Worm (Caenorhabditis elegans) whole organism, L3 larva: ENCODE data around the gene F59A1.16.

ENCODE experiments used
- elt-1 ChIP-seq: fragments of 150-350 bp; optimal IDR thresholded peaks from 2 replicates; lab custom pipeline; 2014; ENCODE audit warnings: missing biosample characterization, missing genetic modification characterization
- eor-1 ChIP-seq, 2 experiments: fragments of 150-350 bp; optimal IDR thresholded peaks; 2 replicates each; lab custom pipeline; 2014 to 2018; ENCODE audit warnings: missing biosample characterization in 2 of 2, missing genetic modification characterization in 2 of 2
- lin-39 ChIP-seq: fragments of 150-350 bp; optimal IDR thresholded peaks from 2 replicates; lab custom pipeline; 2018; ENCODE audit warnings: missing biosample characterization, missing genetic modification reagents, missing genetic modification characterization
- nhr-28 ChIP-seq: fragments of 150-350 bp; optimal IDR thresholded peaks from 2 replicates; lab custom pipeline; 2014; ENCODE audit warnings: missing biosample characterization, missing genetic modification characterization
- nhr-77 ChIP-seq: fragments of 150-350 bp; optimal IDR thresholded peaks from 2 replicates; lab custom pipeline; 2014; ENCODE audit warnings: missing biosample characterization, missing genetic modification characterization
- snpc-4 ChIP-seq: fragments of 150-350 bp; optimal IDR thresholded peaks from 2 replicates; lab custom pipeline; 2014; ENCODE audit warnings: missing biosample characterization, missing genetic modification characterization
- zag-1 ChIP-seq: fragments of 150-350 bp; optimal IDR thresholded peaks from 2 replicates; lab custom pipeline; 2014; ENCODE audit warnings: missing biosample characterization, missing genetic modification characterization

ce11 chrV:17718647-17719046 lies 33.9 kb upstream of the F59A1.16 start, which contains the start of gene str-77:
- no peak for TF ChIP-seq lin-39 (tag; lab: Kevin White, UChicago)
- no peak for TF ChIP-seq nhr-28 (tag; lab: Kevin White, UChicago)
- TF ChIP-seq elt-1 (tag; lab: Kevin White, UChicago) = no peak
- no peak for TF ChIP-seq nhr-77 (tag; lab: Kevin White, UChicago)
- no peak for TF ChIP-seq snpc-4 (tag; lab: Kevin White, UChicago)
- no peak for TF ChIP-seq eor-1 (tag; optimal IDR thresholded peaks at IDR 0.05; lab: Kevin White, UChicago)
- no peak for TF ChIP-seq zag-1
